Fruit fly (Drosophila melanogaster) whole organism, wandering third instar larva: ENCODE data around the gene rgn.

ENCODE experiments used
- Jra ChIP-seq: sonication (Bioruptor generic); optimal IDR thresholded peaks from 2 replicates; lab custom pipeline; 2016; ENCODE audit warnings: missing biosample characterization, missing genetic modification characterization
- Mio ChIP-seq: sonication (Bioruptor generic); optimal IDR thresholded peaks from 2 replicates; lab custom pipeline; 2016; ENCODE audit warnings: missing biosample characterization, missing genetic modification characterization

DNA sequence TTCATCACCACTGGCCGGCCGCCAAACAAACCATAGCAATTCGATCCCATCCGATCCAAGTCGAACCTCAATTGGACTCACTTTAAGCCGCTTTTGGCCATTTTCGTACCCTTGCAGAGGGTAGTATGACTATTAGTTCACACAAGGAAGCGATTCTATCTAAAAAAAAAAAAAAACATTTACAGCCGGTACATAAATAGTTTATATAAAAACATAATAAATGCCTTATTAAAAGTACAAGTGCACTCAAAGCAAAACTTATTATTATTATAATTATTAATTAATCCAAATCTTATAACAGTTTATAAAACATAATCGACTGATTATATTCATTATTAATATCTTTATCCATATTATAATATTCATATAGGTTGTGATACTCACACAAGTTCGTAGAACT is 25.9 kb upstream of the rgn start, which contains the start of gene CG12971:
- no peak for TF ChIP-seq Jra
- no peak for TF ChIP-seq Mio (GFP tag; lab: Kevin White, UChicago)
